Fruit fly (Drosophila melanogaster) whole organism, embryonic: ENCODE results near the gene cno.
A peak's percentile ranks its signal among the peaks of the same experiment; 100 is the strongest.

Experiments used
- Aef1 ChIP-seq: fragments of 200-800 bp; sonication (Bioruptor generic); IDR thresholded peaks from 3 replicates; pipeline ENCODE4 v1.3.6; 2022; ENCODE audit warnings: missing biosample characterization, missing genetic modification characterization
- Atf3 ChIP-seq: fragments of 200-800 bp; sonication (Bioruptor generic); optimal IDR thresholded peaks from 3 replicates; lab custom pipeline; 2016; ENCODE audit warnings: missing biosample characterization, missing genetic modification characterization
- CG1024 ChIP-seq: fragments of 200-800 bp; sonication (Bioruptor generic); IDR thresholded peaks from 2 replicates; pipeline ENCODE4 v1.3.6; 2022; ENCODE audit warnings: missing biosample characterization, missing genetic modification characterization
- CG10267 ChIP-seq: fragments of 200-800 bp; sonication (Bioruptor generic); optimal IDR thresholded peaks from 2 replicates; lab custom pipeline; 2018; ENCODE audit warnings: missing biosample characterization, mild to moderate bottlenecking, missing genetic modification characterization, moderate library complexity
- CG11560 ChIP-seq: fragments of 200-800 bp; sonication (Bioruptor generic); IDR thresholded peaks from 3 replicates; pipeline ENCODE4 v1.3.6; 2022; ENCODE audit warnings: missing biosample characterization, missing genetic modification characterization
- CG12299 ChIP-seq: fragments of 200-800 bp; sonication (Bioruptor generic); optimal IDR thresholded peaks from 2 replicates; lab custom pipeline; 2018; ENCODE audit warnings: missing biosample characterization, mild to moderate bottlenecking, missing genetic modification characterization
- CG13624 ChIP-seq: fragments of 200-800 bp; sonication (Bioruptor generic); optimal IDR thresholded peaks from 2 replicates; lab custom pipeline; 2016; ENCODE audit warnings: missing biosample characterization, missing genetic modification characterization
- CG14965 ChIP-seq: fragments of 200-800 bp; sonication (Bioruptor generic); optimal IDR thresholded peaks from 2 replicates; lab custom pipeline; 2016; ENCODE audit warnings: missing biosample characterization, missing genetic modification characterization, borderline replicate concordance
- CG15073 ChIP-seq: fragments of 200-800 bp; sonication (Bioruptor generic); optimal IDR thresholded peaks from 2 replicates; lab custom pipeline; 2016; ENCODE audit warnings: missing biosample characterization, missing genetic modification characterization
- CG1602 ChIP-seq: fragments of 200-800 bp; sonication (Bioruptor generic); optimal IDR thresholded peaks from 3 replicates; lab custom pipeline; 2016; ENCODE audit warnings: missing biosample characterization, missing genetic modification characterization
- CG17328 ChIP-seq: fragments of 200-800 bp; sonication (Bioruptor generic); IDR thresholded peaks from 2 replicates; pipeline ENCODE4 v1.3.6; 2022; ENCODE audit warnings: missing biosample characterization, missing genetic modification characterization
- CG17361 ChIP-seq: fragments of 200-800 bp; sonication (Bioruptor generic); IDR thresholded peaks from 3 replicates; pipeline ENCODE4 v1.3.6; 2022; ENCODE audit warnings: missing biosample characterization, missing genetic modification characterization
- CG17568 ChIP-seq: fragments of 200-800 bp; sonication (Bioruptor generic); optimal IDR thresholded peaks from 2 replicates; lab custom pipeline; 2018; ENCODE audit warnings: missing biosample characterization, mild to moderate bottlenecking, missing genetic modification characterization, moderate library complexity
- CG1832 ChIP-seq: fragments of 200-800 bp; sonication (Bioruptor generic); optimal IDR thresholded peaks from 2 replicates; lab custom pipeline; 2017; ENCODE audit warnings: missing biosample characterization, mild to moderate bottlenecking, missing genetic modification characterization, inconsistent platforms
- CG2116 ChIP-seq: fragments of 200-800 bp; sonication (Bioruptor generic); optimal IDR thresholded peaks from 3 replicates; lab custom pipeline; 2018; ENCODE audit warnings: missing biosample characterization, mild to moderate bottlenecking, missing genetic modification characterization
- CG2678 ChIP-seq: fragments of 200-800 bp; sonication (Bioruptor generic); optimal IDR thresholded peaks from 3 replicates; lab custom pipeline; 2019; ENCODE audit warnings: missing biosample characterization, mild to moderate bottlenecking, missing genetic modification characterization, moderate library complexity
- CG30020 ChIP-seq: fragments of 200-800 bp; optimal IDR thresholded peaks from 2 replicates; lab custom pipeline; 2019; ENCODE audit warnings: missing biosample characterization, mild to moderate bottlenecking, missing genetic modification characterization, moderate library complexity
- CG32532 ChIP-seq: fragments of 200-800 bp; sonication (Bioruptor generic); IDR thresholded peaks from 2 replicates; pipeline ENCODE4 v1.3.6; 2022; ENCODE audit warnings: missing biosample characterization, missing genetic modification characterization
- CG32772 ChIP-seq: fragments of 200-800 bp; sonication (Bioruptor generic); IDR thresholded peaks from 2 replicates; pipeline ENCODE4 v1.3.6; 2022; ENCODE audit warnings: missing biosample characterization, missing genetic modification characterization
- CG4617 ChIP-seq: fragments of 200-800 bp; sonication (Bioruptor generic); optimal IDR thresholded peaks from 3 replicates; lab custom pipeline; 2016; ENCODE audit warnings: missing biosample characterization, missing genetic modification characterization, borderline replicate concordance
- CG5245 ChIP-seq: fragments of 200-800 bp; sonication (Bioruptor generic); optimal IDR thresholded peaks from 3 replicates; lab custom pipeline; 2016; ENCODE audit warnings: missing biosample characterization, missing genetic modification characterization
- CG5953 ChIP-seq: fragments of 200-800 bp; sonication (Bioruptor generic); IDR thresholded peaks from 2 replicates; pipeline ENCODE4 v1.3.6; 2022; ENCODE audit warnings: missing biosample characterization, missing genetic modification characterization
- CG6791 ChIP-seq: fragments of 200-800 bp; sonication (Bioruptor generic); IDR thresholded peaks from 3 replicates; pipeline ENCODE4 v1.3.6; 2022; ENCODE audit warnings: missing biosample characterization, missing genetic modification characterization; ENCODE audit not compliant: partially characterized antibody
- Camta ChIP-seq: fragments of 200-800 bp; sonication (Bioruptor generic); optimal IDR thresholded peaks from 2 replicates; lab custom pipeline; 2016; ENCODE audit warnings: missing biosample characterization, missing genetic modification characterization
- CoRest ChIP-seq: fragments of 200-800 bp; sonication (Bioruptor generic); optimal IDR thresholded peaks from 3 replicates; lab custom pipeline; 2018; ENCODE audit warnings: missing biosample characterization, mild to moderate bottlenecking, missing genetic modification characterization, moderate library complexity
- Dek ChIP-seq: fragments of 200-800 bp; sonication (Bioruptor generic); optimal IDR thresholded peaks from 3 replicates; lab custom pipeline; 2019; ENCODE audit warnings: missing biosample characterization, mild to moderate bottlenecking, missing genetic modification characterization, moderate library complexity
- Dip2 ChIP-seq: fragments of 200-800 bp; sonication (Bioruptor generic); IDR thresholded peaks from 2 replicates; pipeline ENCODE4 v1.3.6; 2022; ENCODE audit warnings: missing biosample characterization, missing genetic modification characterization
- Dip3 ChIP-seq: fragments of 200-800 bp; sonication (Bioruptor generic); optimal IDR thresholded peaks from 3 replicates; lab custom pipeline; 2016; ENCODE audit warnings: missing biosample characterization, missing genetic modification characterization
- Fer2 ChIP-seq: fragments of 200-800 bp; sonication (Bioruptor generic); optimal IDR thresholded peaks from 2 replicates; lab custom pipeline; 2018; ENCODE audit warnings: missing biosample characterization, mild to moderate bottlenecking, missing genetic modification characterization, moderate library complexity
- Fer3 ChIP-seq: fragments of 200-800 bp; sonication (Bioruptor generic); optimal IDR thresholded peaks from 2 replicates; lab custom pipeline; 2018; ENCODE audit warnings: missing biosample characterization, mild to moderate bottlenecking, missing genetic modification characterization, moderate library complexity
- H15 ChIP-seq: fragments of 200-800 bp; sonication (Bioruptor generic); IDR thresholded peaks from 3 replicates; pipeline ENCODE4 v1.3.6; 2022; ENCODE audit warnings: missing biosample characterization, missing genetic modification characterization
- Hr3 ChIP-seq: fragments of 200-800 bp; sonication (Bioruptor generic); optimal IDR thresholded peaks from 3 replicates; lab custom pipeline; 2016; ENCODE audit warnings: missing biosample characterization, missing genetic modification characterization
- NFAT ChIP-seq: fragments of 200-800 bp; sonication (Bioruptor generic); IDR thresholded peaks from 2 replicates; pipeline ENCODE4 v1.3.6; 2022; ENCODE audit warnings: missing biosample characterization, missing genetic modification characterization
- Rfx ChIP-seq: fragments of 200-800 bp; sonication (Bioruptor generic); IDR thresholded peaks from 2 replicates; pipeline ENCODE4 v1.3.6; 2022; ENCODE audit warnings: missing biosample characterization, missing genetic modification characterization
- Sin3A ChIP-seq: fragments of >200 bp; optimal IDR thresholded peaks from 2 replicates; lab custom pipeline; 2018
- Xrp1 ChIP-seq: fragments of 200-800 bp; sonication (Bioruptor generic); IDR thresholded peaks from 2 replicates; pipeline ENCODE4 v1.3.6; 2022; ENCODE audit warnings: missing biosample characterization, missing genetic modification characterization
- ash1 ChIP-seq: fragments of 200-800 bp; sonication (Bioruptor generic); optimal IDR thresholded peaks from 2 replicates; lab custom pipeline; 2018; ENCODE audit warnings: missing biosample characterization, mild to moderate bottlenecking, missing genetic modification characterization
- cas ChIP-seq: fragments of 200-800 bp; sonication (Bioruptor generic); IDR thresholded peaks from 2 replicates; pipeline ENCODE4 v1.3.6; 2022; ENCODE audit warnings: missing biosample characterization, missing genetic modification characterization
- jigr1 ChIP-seq: fragments of 200-800 bp; sonication (Bioruptor generic); IDR thresholded peaks from 3 replicates; pipeline ENCODE4 v1.3.6; 2022; ENCODE audit warnings: missing biosample characterization, missing genetic modification characterization
- jing ChIP-seq: fragments of 200-800 bp; sonication (Bioruptor generic); optimal IDR thresholded peaks from 2 replicates; lab custom pipeline; 2018; ENCODE audit warnings: missing biosample characterization, mild to moderate bottlenecking, missing genetic modification characterization
- mld ChIP-seq: fragments of 200-800 bp; sonication (Bioruptor generic); IDR thresholded peaks from 3 replicates; pipeline ENCODE4 v1.3.6; 2022; ENCODE audit warnings: missing biosample characterization, missing genetic modification characterization; ENCODE audit not compliant: partially characterized antibody
- org-1 ChIP-seq: fragments of 200-800 bp; sonication (Bioruptor generic); optimal IDR thresholded peaks from 2 replicates; lab custom pipeline; 2017; ENCODE audit warnings: missing biosample characterization, missing genetic modification characterization
- pros ChIP-seq: fragments of 200-800 bp; sonication (Bioruptor generic); optimal IDR thresholded peaks from 3 replicates; lab custom pipeline; 2019; ENCODE audit warnings: missing biosample characterization, mild to moderate bottlenecking, missing genetic modification characterization, moderate library complexity
- sima ChIP-seq: fragments of 200-800 bp; sonication (Bioruptor generic); optimal IDR thresholded peaks from 2 replicates; lab custom pipeline; 2016; ENCODE audit warnings: missing biosample characterization, missing genetic modification characterization
- slbo ChIP-seq: fragments of 200-800 bp; sonication (Bioruptor generic); IDR thresholded peaks from 2 replicates; pipeline ENCODE4 v1.3.6; 2022; ENCODE audit warnings: missing biosample characterization, missing genetic modification characterization
- so ChIP-seq: fragments of 200-800 bp; sonication (Bioruptor generic); IDR thresholded peaks from 3 replicates; pipeline ENCODE4 v1.3.6; 2022; ENCODE audit warnings: missing biosample characterization, missing genetic modification characterization
- sr ChIP-seq: fragments of 200-800 bp; sonication (Bioruptor generic); IDR thresholded peaks from 3 replicates; pipeline ENCODE4 v1.3.6; 2022; ENCODE audit warnings: missing biosample characterization, missing genetic modification characterization
- tgo ChIP-seq: fragments of 200-800 bp; sonication (Bioruptor generic); IDR thresholded peaks from 3 replicates; pipeline ENCODE4 v1.3.6; 2022; ENCODE audit warnings: missing biosample characterization, missing genetic modification characterization
- trem ChIP-seq: fragments of 200-800 bp; optimal IDR thresholded peaks from 3 replicates; lab custom pipeline; 2019; ENCODE audit warnings: missing biosample characterization, mild to moderate bottlenecking, missing genetic modification characterization, moderate library complexity
- vfl ChIP-seq: fragments of 200-800 bp; sonication (Bioruptor generic); optimal IDR thresholded peaks from 2 replicates; lab custom pipeline; 2016; ENCODE audit warnings: missing biosample characterization, missing genetic modification characterization
- vnd ChIP-seq: fragments of 200-800 bp; sonication (Bioruptor generic); IDR thresholded peaks from 3 replicates; pipeline ENCODE4 v1.3.6; 2022; ENCODE audit warnings: missing biosample characterization, missing genetic modification characterization; ENCODE audit not compliant: partially characterized antibody
- z ChIP-seq: fragments of 200-800 bp; sonication (Bioruptor generic); IDR thresholded peaks from 3 replicates; pipeline ENCODE4 v1.3.6; 2022; ENCODE audit warnings: missing biosample characterization, missing genetic modification characterization

cno gene

dm6 chr3R:5209481-5209880 lies 7.8 kb downstream of the cno start (continued):
- peak; percentile 52; the same call in 1 of the 2 replicates for TF ChIP-seq Xrp1
- TF ChIP-seq CG1602 = no peak
- no peak for TF ChIP-seq pros (GFP tag; lab: Kevin White, UChicago)
- TF ChIP-seq CG5953 = peak; percentile 44; the same call in 1 of the 2 replicates
- TF ChIP-seq CG10267 (tag; lab: Kevin White, UChicago) = peak; percentile 19
- no peak for TF ChIP-seq NFAT (GFP tag; lab: Robert Waterston, UW)
- TF ChIP-seq z = no peak
- TF ChIP-seq CG2116 (GFP tag; lab: Kevin White, UChicago) = no peak
- TF ChIP-seq Fer3 = no peak
- no peak for TF ChIP-seq vnd (GFP tag; lab: Robert Waterston, UW)
- peak; percentile 43; the same call in 1 of the 3 replicates for TF ChIP-seq CG17361 (GFP tag; lab: Robert Waterston, UW)
- TF ChIP-seq tgo = 0 out of 3 replicates have a peak, but pooled peaks have one; percentile 20
- TF ChIP-seq Camta (GFP tag; lab: Kevin White, UChicago) = peak; percentile 6
- TF ChIP-seq CG32772 (GFP tag; lab: Robert Waterston, UW) = peak; percentile 41; the same call in 1 of the 2 replicates
- TF ChIP-seq CG1024 (GFP tag; lab: Robert Waterston, UW) = peak; percentile 56; the same call in 1 of the 2 replicates
- TF ChIP-seq Fer2 (tag; lab: Kevin White, UChicago) = no peak
- TF ChIP-seq vfl = no peak
- TF ChIP-seq cas (GFP tag; lab: Robert Waterston, UW) = no peak
- no peak for TF ChIP-seq Rfx
- no peak for TF ChIP-seq CG17568 (GFP tag; lab: Kevin White, UChicago)
- TF ChIP-seq CG13624 (GFP tag; lab: Kevin White, UChicago) = no peak
- TF ChIP-seq Dip2 = no peak
- no peak for TF ChIP-seq CG4617 (GFP tag; lab: Kevin White, UChicago)
- peak; percentile 19 for TF ChIP-seq jing (GFP tag; lab: Kevin White, UChicago)
- TF ChIP-seq H15 (GFP tag; lab: Robert Waterston, UW) = peak; percentile 65; the same call in 2 of the 3 replicates
- TF ChIP-seq mld = no peak
- TF ChIP-seq CG32532 (GFP tag; lab: Robert Waterston, UW) = no peak
- TF ChIP-seq CG2678 = peak; percentile 47
- no peak for TF ChIP-seq Atf3 (GFP tag; lab: Kevin White, UChicago)
- no peak for TF ChIP-seq CG12299 (tag; lab: Kevin White, UChicago)
- no peak for TF ChIP-seq ash1 (GFP tag; lab: Kevin White, UChicago)
- TF ChIP-seq Dek (tag; lab: Kevin White, UChicago) = no peak
- TF ChIP-seq jigr1 (GFP tag; lab: Robert Waterston, UW) = no peak
- peak; percentile 41; the same call in 1 of the 3 replicates for TF ChIP-seq sr (GFP tag; lab: Robert Waterston, UW)
- TF ChIP-seq so (GFP tag; lab: Robert Waterston, UW) = no peak
- TF ChIP-seq Aef1 (GFP tag; lab: Robert Waterston, UW) = 0 out of 3 replicates have a peak, but pooled peaks have one; percentile 34
- no peak for TF ChIP-seq slbo
- no peak for TF ChIP-seq CG1832 (GFP tag; lab: Kevin White, UChicago)
- TF ChIP-seq CG30020 = no peak
- no peak for TF ChIP-seq CG14965 (GFP tag; lab: Kevin White, UChicago)
- no peak for TF ChIP-seq Hr3 (GFP tag; lab: Kevin White, UChicago)
- peak; percentile 20 for TF ChIP-seq CG5245 (GFP tag; lab: Kevin White, UChicago)
- peak; percentile 13 for TF ChIP-seq trem (tag; lab: Kevin White, UChicago)
- no peak for TF ChIP-seq org-1 (GFP tag; lab: Kevin White, UChicago)
- peak; percentile 23 for TF ChIP-seq CoRest
- TF ChIP-seq CG6791 (GFP tag; lab: Robert Waterston, UW) = no peak
- TF ChIP-seq Sin3A (lab: Kevin White, UChicago) = no peak
- no peak for TF ChIP-seq CG15073
- TF ChIP-seq CG11560 (tag; lab: Robert Waterston, UW) = no peak
- no peak for TF ChIP-seq sima (GFP tag; lab: Kevin White, UChicago)
- TF ChIP-seq Dip3 (GFP tag; lab: Kevin White, UChicago) = no peak
- TF ChIP-seq CG17328 = peak; percentile 62
